Worm (Caenorhabditis elegans) whole organism, mixed stage, embryonic: ENCODE measurements around the gene F44E5.4.

Source experiments
- M03D4.4 ChIP-seq: sonication (generic microtip); optimal IDR thresholded peaks from 2 replicates; lab custom pipeline; 2017; ENCODE audit warnings: mild to moderate bottlenecking, missing genetic modification characterization, missing compliant biosample characterization
- bed-3 ChIP-seq: fragments of 200-800 bp; sonication (Bioruptor generic); optimal IDR thresholded peaks from 3 replicates; lab custom pipeline; 2018; ENCODE audit warnings: mild to moderate bottlenecking, missing genetic modification characterization, moderate library complexity, missing compliant biosample characterization
- blmp-1 ChIP-seq: fragments of 150-350 bp; optimal IDR thresholded peaks from 2 replicates; lab custom pipeline; 2014; ENCODE audit warnings: missing biosample characterization, missing genetic modification characterization
- ceh-39 ChIP-seq: fragments of 150-350 bp; optimal IDR thresholded peaks from 2 replicates; lab custom pipeline; 2014; ENCODE audit warnings: missing biosample characterization, missing genetic modification characterization
- ceh-43 ChIP-seq: fragments of 200-800 bp; sonication (Bioruptor generic); optimal IDR thresholded peaks from 2 replicates; lab custom pipeline; 2018; ENCODE audit warnings: mild to moderate bottlenecking, missing genetic modification characterization, moderate library complexity, missing compliant biosample characterization
- ceh-83 ChIP-seq: fragments of 200-800 bp; sonication (Bioruptor generic); optimal IDR thresholded peaks from 2 replicates; lab custom pipeline; 2018; ENCODE audit warnings: mild to moderate bottlenecking, missing genetic modification characterization, missing compliant biosample characterization
- ces-1 ChIP-seq: fragments of 150-350 bp; optimal IDR thresholded peaks from 2 replicates; lab custom pipeline; 2014; ENCODE audit warnings: missing biosample characterization, missing genetic modification reagents, missing genetic modification characterization
- cnd-1 ChIP-seq: fragments of 200-800 bp; sonication (Bioruptor generic); optimal IDR thresholded peaks from 2 replicates; lab custom pipeline; 2018; ENCODE audit warnings: mild to moderate bottlenecking, missing genetic modification characterization, missing compliant biosample characterization
- drap-1 ChIP-seq: fragments of 200-800 bp; sonication (Bioruptor generic); optimal IDR thresholded peaks from 3 replicates; lab custom pipeline; 2018; ENCODE audit warnings: mild to moderate bottlenecking, missing genetic modification characterization, missing compliant biosample characterization
- elt-3 ChIP-seq: fragments of 150-350 bp; optimal IDR thresholded peaks from 2 replicates; lab custom pipeline; 2014; ENCODE audit warnings: missing biosample characterization, missing genetic modification characterization
- ham-2 ChIP-seq: fragments of 200-800 bp; sonication (Bioruptor generic); optimal IDR thresholded peaks from 2 replicates; lab custom pipeline; 2018; ENCODE audit warnings: mild to moderate bottlenecking, missing genetic modification characterization, missing compliant biosample characterization
- hlh-1 ChIP-seq: fragments of 150-350 bp; optimal IDR thresholded peaks from 2 replicates; lab custom pipeline; 2014; ENCODE audit warnings: missing biosample characterization, missing genetic modification reagents, missing genetic modification characterization
- lin-13 ChIP-seq: fragments of 150-350 bp; optimal IDR thresholded peaks from 2 replicates; lab custom pipeline; 2014; ENCODE audit warnings: missing biosample characterization, missing genetic modification characterization
- lin-32 ChIP-seq: fragments of 200-800 bp; sonication (Bioruptor generic); optimal IDR thresholded peaks from 2 replicates; lab custom pipeline; 2018; ENCODE audit warnings: mild to moderate bottlenecking, missing genetic modification characterization, missing compliant biosample characterization
- lsy-2 ChIP-seq: fragments of 150-350 bp; optimal IDR thresholded peaks from 2 replicates; lab custom pipeline; 2014; ENCODE audit warnings: missing biosample characterization, missing genetic modification characterization
- mab-5 ChIP-seq: fragments of 150-350 bp; optimal IDR thresholded peaks from 2 replicates; lab custom pipeline; 2014; ENCODE audit warnings: missing biosample characterization, missing genetic modification characterization
- mep-1 ChIP-seq: fragments of 150-350 bp; optimal IDR thresholded peaks from 2 replicates; lab custom pipeline; 2017; ENCODE audit warnings: missing biosample characterization, missing genetic modification reagents, missing genetic modification characterization, inconsistent platforms
- mls-2 ChIP-seq: sonication (generic microtip); optimal IDR thresholded peaks from 2 replicates; lab custom pipeline; 2016; ENCODE audit warnings: mild to moderate bottlenecking, missing genetic modification characterization, moderate library complexity, missing compliant biosample characterization
- nhr-12 ChIP-seq: fragments of 150-350 bp; optimal IDR thresholded peaks from 2 replicates; lab custom pipeline; 2014; ENCODE audit warnings: missing biosample characterization, missing genetic modification characterization
- nhr-2 ChIP-seq: fragments of 150-350 bp; optimal IDR thresholded peaks from 2 replicates; lab custom pipeline; 2014; ENCODE audit warnings: missing biosample characterization, missing genetic modification characterization
- nhr-237 ChIP-seq: fragments of 150-350 bp; optimal IDR thresholded peaks from 2 replicates; lab custom pipeline; 2014; ENCODE audit warnings: missing biosample characterization, missing genetic modification characterization
- nhr-76 ChIP-seq: sonication (generic microtip); optimal IDR thresholded peaks from 2 replicates; lab custom pipeline; 2017; ENCODE audit warnings: missing biosample characterization, missing genetic modification characterization
- pha-4 ChIP-seq: fragments of 150-350 bp; optimal IDR thresholded peaks from 2 replicates; lab custom pipeline; 2018; ENCODE audit warnings: missing biosample characterization, missing genetic modification reagents, missing genetic modification characterization
- sem-2 ChIP-seq: fragments of 200-800 bp; sonication (Bioruptor generic); optimal IDR thresholded peaks from 2 replicates; lab custom pipeline; 2018; ENCODE audit warnings: mild to moderate bottlenecking, missing genetic modification characterization, missing compliant biosample characterization
- sptf-1 ChIP-seq: sonication (generic microtip); optimal IDR thresholded peaks from 2 replicates; lab custom pipeline; 2017; ENCODE audit warnings: mild to moderate bottlenecking, missing genetic modification characterization, moderate library complexity, missing compliant biosample characterization
- tbx-8 ChIP-seq: fragments of 200-800 bp; sonication (Bioruptor generic); optimal IDR thresholded peaks from 2 replicates; lab custom pipeline; 2018; ENCODE audit warnings: mild to moderate bottlenecking, missing genetic modification characterization, moderate library complexity, missing compliant biosample characterization
- unc-120 ChIP-seq: sonication (generic microtip); optimal IDR thresholded peaks from 2 replicates; lab custom pipeline; 2017; ENCODE audit warnings: missing genetic modification characterization, missing compliant biosample characterization; ENCODE audit not compliant: poor library complexity, severe bottlenecking
- unc-39 ChIP-seq: fragments of 150-350 bp; optimal IDR thresholded peaks from 2 replicates; lab custom pipeline; 2014; ENCODE audit warnings: missing biosample characterization, missing genetic modification characterization
- unc-62 ChIP-seq: fragments of 150-350 bp; optimal IDR thresholded peaks from 2 replicates; lab custom pipeline; 2014; ENCODE audit warnings: missing biosample characterization, missing genetic modification reagents, missing genetic modification characterization
- zip-8 ChIP-seq: fragments of 150-350 bp; optimal IDR thresholded peaks from 2 replicates; lab custom pipeline; 2014; ENCODE audit warnings: missing biosample characterization, missing genetic modification characterization
- ztf-11 ChIP-seq: fragments of 150-350 bp; optimal IDR thresholded peaks from 2 replicates; lab custom pipeline; 2014; ENCODE audit warnings: missing biosample characterization, missing genetic modification characterization

The F44E5.4 gene

ce11 chrII:11759277-11759676 lies at the start of gene F44E5.4, which contains the start of gene F44E5.5:
Gene F44E5.4, minus strand, starts transcription at chrII:11759311.
Gene F44E5.5, plus strand, starts transcription at chrII:11759662.
- TF ChIP-seq unc-120 (tag; lab: Kevin White, UChicago) (peak; percentile 77), mab-5 (peak; percentile 30), nhr-12 (tag; lab: Kevin White, UChicago) (peak; percentile 21), tbx-8 (GFP tag; lab: Kevin White, UChicago) (peak; percentile 67), lin-32 (GFP tag; lab: Kevin White, UChicago) (peak; percentile 97), cnd-1 (tag; lab: Kevin White, UChicago) (peak; percentile 92), mls-2 (tag; lab: Kevin White, UChicago) (peak; percentile 93), pha-4 (tag; lab: Kevin White, UChicago) (peak; percentile 54), blmp-1 (tag; lab: Kevin White, UChicago) (peak; percentile 26), elt-3 (tag; lab: Kevin White, UChicago) (peak; percentile 24), sptf-1 (tag; lab: Kevin White, UChicago) (peak; percentile 90), ztf-11 (tag; lab: Kevin White, UChicago) (peak; percentile 56), lin-13 (tag; lab: Kevin White, UChicago) (peak; percentile 94), sem-2 (GFP tag; lab: Kevin White, UChicago) (peak; percentile 59), ceh-39 (tag; lab: Kevin White, UChicago) (peak; percentile 88), nhr-237 (peak; percentile 83), hlh-1 (tag; lab: Kevin White, UChicago) (peak; percentile 93), ces-1 (GFP tag; lab: Kevin White, UChicago) (peak; percentile 88), ham-2 (GFP tag; lab: Kevin White, UChicago) (peak; percentile 19), unc-62 (GFP tag; lab: Kevin White, UChicago) (peak; percentile 71), lsy-2 (tag; lab: Kevin White, UChicago) (peak; percentile 47), ceh-83 (peak; percentile 76), drap-1 (GFP tag; lab: Kevin White, UChicago) (peak; percentile 56), mep-1 (tag; lab: Kevin White, UChicago) (peak; percentile 83), nhr-2 (tag; lab: Kevin White, UChicago) (peak; percentile 73), M03D4.4 (tag; lab: Kevin White, UChicago) (peak; percentile 60), ceh-43 (GFP tag; lab: Kevin White, UChicago) (peak; percentile 70), bed-3 (GFP tag; lab: Kevin White, UChicago) (peak; percentile 62)
- TF ChIP-seq, all 35 proteins: peak for 28; not testable (repeated sequence) for 7

DNA sequence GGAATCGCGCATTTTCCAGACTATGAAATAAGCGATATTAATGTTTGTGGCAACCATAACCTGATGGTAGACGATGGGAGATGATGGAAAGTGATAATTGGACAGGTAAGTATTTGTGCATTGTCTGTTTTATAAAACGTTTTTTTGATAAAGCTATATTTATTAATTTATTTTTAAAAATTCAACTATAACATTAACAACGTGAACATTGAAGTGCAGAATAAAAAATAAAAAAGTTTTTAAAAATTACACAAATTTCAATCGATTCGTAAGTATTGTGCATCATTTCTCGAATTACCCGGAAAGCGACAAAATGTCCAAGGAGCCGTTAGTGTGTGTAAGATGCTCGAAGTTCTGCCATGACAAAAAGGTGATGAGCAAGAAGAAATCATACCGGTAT lies 47.1 kb upstream of the F44E5.4 start, which contains the start of gene jmjd-1.1:
Gene jmjd-1.1 (plus strand): TSS at position 301 of the 400 bp plus-strand sequence.
- no peak for TF ChIP-seq unc-120 (tag; lab: Kevin White, UChicago)
- no peak for TF ChIP-seq nhr-2 (tag; lab: Kevin White, UChicago)
- TF ChIP-seq lin-32 (GFP tag; lab: Kevin White, UChicago): no peak
- TF ChIP-seq hlh-1 (tag; lab: Kevin White, UChicago): no peak
- no peak for TF ChIP-seq M03D4.4 (tag; lab: Kevin White, UChicago)
- TF ChIP-seq unc-39 (tag; lab: Kevin White, UChicago): no peak
- no peak for TF ChIP-seq mls-2 (tag; lab: Kevin White, UChicago)
- no peak for TF ChIP-seq ham-2 (GFP tag; lab: Kevin White, UChicago)

ce11 chrII:11802451-11802850 lies 43.3 kb upstream of the F44E5.4 start, which contains the start of gene F43G6.17:
Gene F43G6.17, plus strand, starts transcription at chrII:11802751.
- no peak for TF ChIP-seq cnd-1 (tag; lab: Kevin White, UChicago)
- TF ChIP-seq nhr-76 (tag; lab: Kevin White, UChicago): no peak
- TF ChIP-seq mab-5: no peak
- no peak for TF ChIP-seq mep-1 (tag; lab: Kevin White, UChicago)
- no peak for TF ChIP-seq ceh-39 (tag; lab: Kevin White, UChicago)
- no peak for TF ChIP-seq lsy-2 (tag; lab: Kevin White, UChicago)
- no peak for TF ChIP-seq unc-120 (tag; lab: Kevin White, UChicago)
- TF ChIP-seq ceh-43 (GFP tag; lab: Kevin White, UChicago): no peak

DNA sequence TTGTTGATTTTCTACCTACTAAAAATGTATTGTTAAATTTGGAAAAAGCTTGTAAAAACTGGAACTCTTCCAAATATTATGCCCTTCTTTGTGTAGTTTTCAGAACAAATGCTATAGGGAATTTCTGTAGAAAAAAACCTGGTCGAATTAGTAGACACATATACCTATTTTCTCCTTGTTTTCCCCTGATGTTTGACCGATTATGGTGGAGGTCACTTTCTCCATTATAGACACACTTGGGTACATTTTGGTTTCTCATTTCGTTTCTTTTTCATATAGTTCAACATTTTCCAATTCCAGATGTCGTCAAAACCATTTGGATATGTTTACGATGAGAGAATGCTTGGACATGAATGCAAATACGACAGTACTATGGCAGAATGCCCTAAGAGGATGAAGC lies 39.6 kb upstream of the F44E5.4 start, which contains the start of gene hda-5:
Gene hda-5 (plus strand): TSS at position 301 of the 400 bp plus-strand sequence.
- TF ChIP-seq mep-1 (tag; lab: Kevin White, UChicago): no peak
- no peak for TF ChIP-seq drap-1 (GFP tag; lab: Kevin White, UChicago)
- TF ChIP-seq lsy-2 (tag; lab: Kevin White, UChicago): no peak
- TF ChIP-seq unc-120 (tag; lab: Kevin White, UChicago): no peak
- no peak for TF ChIP-seq zip-8 (tag; lab: Kevin White, UChicago)
- no peak for TF ChIP-seq mls-2 (tag; lab: Kevin White, UChicago)
- TF ChIP-seq ceh-39 (tag; lab: Kevin White, UChicago): no peak
- TF ChIP-seq ceh-83: no peak
- no peak for TF ChIP-seq M03D4.4 (tag; lab: Kevin White, UChicago)
- TF ChIP-seq nhr-76 (tag; lab: Kevin White, UChicago): no peak
- no peak for TF ChIP-seq nhr-2 (tag; lab: Kevin White, UChicago)
